Fruit fly (Drosophila melanogaster) S2 (cell line): ENCODE measurements around the gene CG14315.

ENCODE experiments used
- CG8478 ChIP-seq: fragments of >200 bp; optimal IDR thresholded peaks from 2 replicates; lab custom pipeline; 2018
- CTCF ChIP-seq, 2 experiments: fragments of >200 bp; optimal IDR thresholded peaks; 2 replicates each; lab custom pipeline; 2018

DNA sequence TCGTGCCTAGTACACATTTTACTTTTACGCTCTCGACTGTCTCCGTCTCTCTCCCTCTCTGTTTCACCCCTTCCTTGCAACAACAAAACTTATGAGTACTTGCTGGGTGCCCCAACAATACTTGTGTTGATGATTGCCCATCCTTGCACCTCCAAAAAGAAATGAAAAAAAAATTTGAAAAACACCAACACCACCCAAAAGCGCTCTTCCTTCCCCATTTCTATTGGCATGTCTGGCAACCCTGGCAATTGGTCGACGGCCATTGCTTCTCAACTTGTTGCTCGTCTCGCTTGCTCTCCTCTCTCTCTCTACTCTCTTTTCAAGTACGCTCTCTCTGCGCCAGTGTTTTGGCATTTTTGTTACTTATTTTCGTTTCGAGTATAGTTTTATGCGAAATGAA, 9.9 kb downstream of the CG14315 start:
- no peak for TF ChIP-seq CG8478
- peak in 1 of 2 experiments; percentile 27 for TF ChIP-seq CTCF (optimal IDR thresholded peaks at IDR 0.05; lab: Kevin White, UChicago)
